Fruit fly (Drosophila melanogaster): ENCODE results near the gene CG32808.

Gene CG32808

DNA sequence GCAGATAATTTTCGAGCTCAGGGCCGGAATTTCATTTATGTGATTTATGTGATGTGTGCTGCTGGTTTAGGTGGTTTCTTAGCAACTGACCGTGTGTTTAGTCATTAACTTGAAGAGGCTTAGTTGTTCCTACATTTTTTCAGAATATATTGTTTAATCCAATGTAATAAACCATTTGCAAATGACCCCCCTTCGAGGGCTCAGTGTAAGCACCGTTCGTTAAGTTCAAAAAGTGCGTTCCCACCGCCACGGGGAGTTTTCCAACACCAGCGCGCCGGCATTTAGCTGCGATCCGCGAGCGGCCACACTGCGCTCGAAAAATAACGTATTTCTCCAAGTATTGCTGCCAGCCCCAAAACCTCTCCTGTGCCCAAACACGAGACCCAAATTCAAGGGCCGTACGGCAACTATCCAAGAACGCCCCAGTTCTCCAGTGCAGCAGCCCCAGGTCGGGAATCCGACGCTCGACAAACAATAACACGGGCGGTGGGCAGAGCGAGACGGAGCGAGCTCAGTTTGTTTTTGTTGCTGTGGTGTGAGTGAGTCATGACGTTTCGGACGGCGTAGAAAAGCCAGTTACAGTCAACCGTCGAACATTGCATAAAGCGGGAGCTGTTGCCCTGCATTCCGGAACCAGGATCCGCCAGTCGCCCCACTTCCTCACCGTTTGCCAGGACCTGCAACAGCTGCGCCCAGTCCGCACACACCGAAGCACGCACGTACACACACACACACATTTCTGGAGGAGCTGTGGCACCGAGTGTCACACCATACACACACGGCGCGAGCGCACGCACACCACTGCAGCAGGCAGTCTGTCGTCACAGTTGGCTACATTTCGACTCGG lies 8.9 kb upstream of the CG32808 start, which contains the start of gene rush (continued):
- TF ChIP-seq pum (GFP tag; optimal IDR thresholded peaks at IDR 0.05) (peak; percentile 11), lola (GFP tag; optimal IDR thresholded peaks at IDR 0.05) (no peak), CG3163 (GFP tag; optimal IDR thresholded peaks at IDR 0.05) (peak; percentile 19), otp (GFP tag; IDR thresholded peaks at IDR 0.05) (no peak), CG15011 (GFP tag; optimal IDR thresholded peaks at IDR 0.05) (no peak), sna (GFP tag; IDR thresholded peaks at IDR 0.05; ENCODE audit: partially characterized antibody) (no peak), seq (GFP tag; IDR thresholded peaks at IDR 0.05) (no peak), CG9215 (GFP tag; IDR thresholded peaks at IDR 0.05) (no peak), H15 (GFP tag; IDR thresholded peaks at IDR 0.05) (no peak), sima (GFP tag; optimal IDR thresholded peaks at IDR 0.05) (no peak), Chrac-16 (GFP tag; optimal IDR thresholded peaks at IDR 0.05) (no peak), CG13287 (GFP tag; IDR thresholded peaks at IDR 0.05; ENCODE audit: partially characterized antibody) (peak; percentile 38; the same call in 1 of the 2 replicates), CG32532 (GFP tag; IDR thresholded peaks at IDR 0.05) (peak; percentile 60), ato (GFP tag; IDR thresholded peaks at IDR 0.05; ENCODE audit: partially characterized antibody) (no peak), az2 (GFP tag; optimal IDR thresholded peaks at IDR 0.05) (no peak), CG10147 (GFP tag; optimal IDR thresholded peaks at IDR 0.05) (no peak), cwo (GFP tag; optimal IDR thresholded peaks at IDR 0.05) (no peak), btn (GFP tag; optimal IDR thresholded peaks at IDR 0.05) (no peak), NFAT (GFP tag; IDR thresholded peaks at IDR 0.05) (peak; percentile 53; the same call in 1 of the 2 replicates), Jarid2 (GFP tag; optimal IDR thresholded peaks at IDR 0.05) (no peak), run (tag; optimal IDR thresholded peaks at IDR 0.05) (no peak), toy (GFP tag; IDR thresholded peaks at IDR 0.05) (no peak), CG31388 (GFP tag; optimal IDR thresholded peaks at IDR 0.05) (no peak), crp (GFP tag; optimal IDR thresholded peaks at IDR 0.05) (no peak), CG18476 (GFP tag; optimal IDR thresholded peaks at IDR 0.05) (no peak), ase (GFP tag; IDR thresholded peaks at IDR 0.05) (no peak), pan (optimal IDR thresholded peaks at IDR 0.05) (no peak), pan (GFP tag; optimal IDR thresholded peaks at IDR 0.05 in 1 of 2, IDR thresholded peaks at IDR 0.05 in 1 of 2) (no peak), Hr39 (optimal IDR thresholded peaks at IDR 0.05) (no peak), Taf1 (GFP tag; IDR thresholded peaks at IDR 0.05) (0 out of 2 replicates have a peak, but pooled peaks have one; percentile 11), Hr78 (GFP tag; optimal IDR thresholded peaks at IDR 0.05) (no peak), NK7.1 (GFP tag; optimal IDR thresholded peaks at IDR 0.05) (no peak), Hmr (GFP tag; optimal IDR thresholded peaks at IDR 0.05) (peak; percentile 56), CG7745 (tag; optimal IDR thresholded peaks at IDR 0.05) (no peak), trem (tag; optimal IDR thresholded peaks at IDR 0.05) (peak; percentile 5), CG13123 (GFP tag; optimal IDR thresholded peaks at IDR 0.05) (no peak), CG9876 (GFP tag; optimal IDR thresholded peaks at IDR 0.05) (peak; percentile 20), fd64A (GFP tag; optimal IDR thresholded peaks at IDR 0.05) (no peak), Vsx1 (GFP tag; optimal IDR thresholded peaks at IDR 0.05) (no peak), Ets65A (GFP tag) (no peak), CG11456 (GFP tag; IDR thresholded peaks at IDR 0.05) (peak; percentile 50; the same call in 1 of the 3 replicates), CG8944 (GFP tag; optimal IDR thresholded peaks at IDR 0.05) (peak; percentile 57), chinmo (GFP tag; IDR thresholded peaks at IDR 0.05; ENCODE audit: partially characterized antibody) (no peak), tgo (GFP tag; IDR thresholded peaks at IDR 0.05) (no peak), disco-r (GFP tag; optimal IDR thresholded peaks at IDR 0.05) (no peak), sisA (GFP tag; IDR thresholded peaks at IDR 0.05) (peak; percentile 14; the same call in 1 of the 2 replicates), twi (tag; optimal IDR thresholded peaks at IDR 0.05) (no peak), CG31441 (GFP tag; IDR thresholded peaks at IDR 0.05) (peak; percentile 49), CG10366 (GFP tag; IDR thresholded peaks at IDR 0.05) (peak; percentile 48), CG16863 (GFP tag; optimal IDR thresholded peaks at IDR 0.05) (no peak)
